Fruit fly (Drosophila melanogaster): Measurements from ENCODE around the gene kst.

dm6 chr3L:3334784-3335183 lies 1.9 kb upstream of the kst start, which contains the start of gene CG14969:
- no peak for TF ChIP-seq CTCF (optimal IDR thresholded peaks at IDR 0.05)
- TF ChIP-seq CG8478 (optimal IDR thresholded peaks at IDR 0.05) = no peak

Data from S2 (cell line).